Worm (Caenorhabditis elegans): ENCODE results near the gene prmn-1.
A peak's percentile ranks its signal among the peaks of the same experiment; 100 is the strongest.

Gene prmn-1

ce11 chrX:11392924-11393323 is 8.0 kb downstream of the prmn-1 start, which contains the start of gene prx-12:
Gene prx-12 (plus strand): TSS chrX:11393294.
- peak; percentile 59 for TF ChIP-seq nhr-80 (tag; optimal IDR thresholded peaks at IDR 0.05)
- TF ChIP-seq T07F8.4 (tag; optimal IDR thresholded peaks at IDR 0.05) = no peak
- no peak for TF ChIP-seq F57A8.1 (GFP tag; optimal IDR thresholded peaks at IDR 0.05)
- no peak for TF ChIP-seq mcd-1 (GFP tag; IDR thresholded peaks at IDR 0.05)

- no peak for TF ChIP-seq lin-40 (tag; optimal IDR thresholded peaks at IDR 0.05)
- TF ChIP-seq nhr-80 (tag; optimal IDR thresholded peaks at IDR 0.05) = peak; percentile 69
These were observed 15.7 kb downstream of the prmn-1 start for ce11 chrX:11400467-11401184.

DNA sequence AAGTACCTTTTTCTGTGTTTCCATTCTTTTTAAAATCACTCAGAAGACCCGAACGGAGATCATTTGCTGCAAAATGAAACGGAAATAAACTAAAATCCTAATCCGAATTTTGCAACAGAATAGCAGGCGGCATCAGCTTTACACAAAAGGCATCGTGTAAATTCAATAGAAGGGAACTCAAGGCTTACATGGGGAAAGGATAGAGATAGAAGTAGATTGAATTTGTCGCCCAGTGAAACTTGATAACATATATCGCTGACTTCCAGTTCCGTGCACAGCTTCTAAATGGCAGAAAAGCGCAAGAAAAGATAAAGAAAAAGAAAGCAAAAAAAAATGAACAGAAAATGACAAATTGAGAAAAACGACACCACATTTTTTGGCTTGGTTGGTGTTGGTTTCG is 21.0 kb downstream of the prmn-1 start, which contains the start of gene slo-2:
Gene slo-2, minus strand, starts transcription at position 24 of the 400 bp plus-strand sequence.
- TF ChIP-seq ceh-79 (tag; optimal IDR thresholded peaks at IDR 0.05) (no peak), hrde-1 (tag; optimal IDR thresholded peaks at IDR 0.05; ENCODE audit: borderline replicate concordance) (no peak), Y56A3A.18 (GFP tag; IDR thresholded peaks at IDR 0.05) (no peak), rcor-1 (GFP tag; IDR thresholded peaks at IDR 0.05) (no peak), nhr-179 (tag; optimal IDR thresholded peaks at IDR 0.05) (no peak), efl-1 (GFP tag; optimal IDR thresholded peaks at IDR 0.05) (no peak), T07F8.4 (tag; optimal IDR thresholded peaks at IDR 0.05) (no peak), madf-10 (tag; optimal IDR thresholded peaks at IDR 0.05) (no peak), C06A6.2 (GFP tag; conservative IDR thresholded peaks at IDR 0.05) (no peak), die-1 (tag; optimal IDR thresholded peaks at IDR 0.05) (no peak)

DNA sequence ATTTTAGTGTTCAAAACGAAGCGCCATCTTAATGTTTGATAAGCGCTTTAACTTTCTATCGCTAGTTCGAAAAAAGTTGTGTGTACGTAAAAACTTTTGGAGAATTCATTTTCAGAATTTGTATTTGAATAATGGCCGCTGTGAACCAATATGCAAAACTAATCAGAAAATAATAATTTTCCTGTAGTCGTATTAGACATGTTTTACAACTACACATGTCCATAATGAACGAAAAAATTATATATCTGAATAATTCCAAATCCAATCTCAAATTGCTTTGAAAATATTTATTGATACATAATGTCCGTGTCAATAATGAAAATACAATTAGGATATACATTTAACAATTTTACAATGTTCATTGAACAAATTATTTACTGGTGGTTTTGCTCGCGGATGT is 21.9 kb downstream of the prmn-1 start:
- TF ChIP-seq nhr-80 (tag; optimal IDR thresholded peaks at IDR 0.05) = peak; percentile 4
- TF ChIP-seq F57A8.1 (GFP tag; optimal IDR thresholded peaks at IDR 0.05) = no peak
- peak; percentile 17; the same call in 1 of the 2 replicates for TF ChIP-seq Y53G8AR.9 (GFP tag; conservative IDR thresholded peaks at IDR 0.05)
- no peak for TF ChIP-seq Y95B8A.8 (GFP tag; IDR thresholded peaks at IDR 0.05)
- no peak for TF ChIP-seq gei-17 (GFP tag; optimal IDR thresholded peaks at IDR 0.05)
- TF ChIP-seq F49E8.2 (tag; optimal IDR thresholded peaks at IDR 0.05; ENCODE audit: insufficient read depth) = no peak
- no peak for TF ChIP-seq nhr-179 (tag; optimal IDR thresholded peaks at IDR 0.05)
- no peak for TF ChIP-seq aptf-3 (GFP tag; IDR thresholded peaks at IDR 0.05)
- no peak for TF ChIP-seq attf-3 (GFP tag; conservative IDR thresholded peaks at IDR 0.05)

ce11 chrX:11407682-11408335 is 22.9 kb downstream of the prmn-1 start, which contains the start of gene F08B12.4:
Gene F08B12.4 (minus strand): TSS chrX:11407732.
- TF ChIP-seq dpff-1 (tag; optimal IDR thresholded peaks at IDR 0.05) (no peak), madf-3 (GFP tag; IDR thresholded peaks at IDR 0.05) (no peak), Y79H2A.3 (GFP tag; conservative IDR thresholded peaks at IDR 0.05) (no peak), ZK185.1 (tag; optimal IDR thresholded peaks at IDR 0.05; ENCODE audit: poor library complexity, severe bottlenecking) (no peak), atf-7 (tag; optimal IDR thresholded peaks at IDR 0.05) (peak; percentile 23), B0336.3 (GFP tag; IDR thresholded peaks at IDR 0.05) (no peak), repo-1 (tag; optimal IDR thresholded peaks at IDR 0.05) (no peak), zfh-2 (GFP tag; conservative IDR thresholded peaks at IDR 0.05) (no peak), mes-4 (tag; optimal IDR thresholded peaks at IDR 0.05) (no peak), sptf-2 (GFP tag; optimal IDR thresholded peaks at IDR 0.05) (no peak), ceh-27 (GFP tag; optimal IDR thresholded peaks at IDR 0.05) (no peak), ztf-25 (GFP tag; IDR thresholded peaks at IDR 0.05) (no peak), nhr-80 (tag; optimal IDR thresholded peaks at IDR 0.05) (peak; percentile 84), pha-4 (tag; optimal IDR thresholded peaks at IDR 0.05) (no peak), hlh-26 (GFP tag; conservative IDR thresholded peaks at IDR 0.05) (no peak), nfya-2 (GFP tag; IDR thresholded peaks at IDR 0.05) (no peak), dox-1 (GFP tag; IDR thresholded peaks at IDR 0.05) (0 out of 2 replicates have a peak, but pooled peaks have one; percentile 13), F55B11.4 (tag; optimal IDR thresholded peaks at IDR 0.05; ENCODE audit: borderline replicate concordance, insufficient read depth) (no peak), nfyb-1 (GFP tag; IDR thresholded peaks at IDR 0.05) (peak; percentile 30; the same call in 1 of the 2 replicates), K12H6.12 (tag; optimal IDR thresholded peaks at IDR 0.05) (no peak), unc-130 (GFP tag; optimal IDR thresholded peaks at IDR 0.05) (no peak), F57A8.1 (GFP tag; optimal IDR thresholded peaks at IDR 0.05) (no peak)
